Fruit fly (Drosophila melanogaster) whole organism, embryonic: ENCODE results near the gene Ubc6.

ENCODE experiments used
- Awh ChIP-seq: fragments of 200-800 bp; sonication (Bioruptor generic); IDR thresholded peaks from 2 replicates; pipeline ENCODE4, ENCODE4 v1.3.6; 2022; ENCODE audit warnings: missing biosample characterization, missing genetic modification characterization
- B-H1 ChIP-seq: fragments of 200-800 bp; sonication (Bioruptor generic); IDR thresholded peaks from 3 replicates; pipeline ENCODE4 v1.3.6; 2022; ENCODE audit warnings: missing biosample characterization, missing genetic modification characterization
- CG10147 ChIP-seq: fragments of 200-800 bp; sonication (Bioruptor generic); optimal IDR thresholded peaks from 2 replicates; lab custom pipeline; 2019; ENCODE audit warnings: missing biosample characterization, mild to moderate bottlenecking, missing genetic modification characterization, moderate library complexity
- CG10959 ChIP-seq: fragments of 200-800 bp; sonication (Bioruptor generic); IDR thresholded peaks from 2 replicates; pipeline ENCODE4 v1.3.6; 2022; ENCODE audit warnings: missing biosample characterization, missing genetic modification characterization
- CG11504 ChIP-seq: fragments of 200-800 bp; sonication (Bioruptor generic); optimal IDR thresholded peaks from 3 replicates; lab custom pipeline; 2019; ENCODE audit warnings: missing biosample characterization, mild to moderate bottlenecking, missing genetic modification characterization, moderate library complexity
- CG11695 ChIP-seq: fragments of 200-800 bp; sonication (Bioruptor generic); IDR thresholded peaks from 3 replicates; pipeline ENCODE4 v1.3.6; 2022; ENCODE audit warnings: missing biosample characterization, missing genetic modification characterization
- CG12155 ChIP-seq: fragments of 200-800 bp; sonication (Bioruptor generic); optimal IDR thresholded peaks from 3 replicates; lab custom pipeline; 2016; ENCODE audit warnings: missing biosample characterization, missing genetic modification characterization
- CG13894 ChIP-seq: fragments of 200-800 bp; sonication (Bioruptor generic); optimal IDR thresholded peaks from 3 replicates; lab custom pipeline; 2018; ENCODE audit warnings: missing biosample characterization, mild to moderate bottlenecking, missing genetic modification characterization, moderate library complexity
- CG15479 ChIP-seq: fragments of 200-800 bp; sonication (Bioruptor generic); optimal IDR thresholded peaks from 3 replicates; lab custom pipeline; 2019; ENCODE audit warnings: missing biosample characterization, mild to moderate bottlenecking, missing genetic modification characterization, moderate library complexity
- CG16813 ChIP-seq: fragments of 200-800 bp; sonication (Bioruptor generic); IDR thresholded peaks from 3 replicates; pipeline ENCODE4 v1.3.6; 2022; ENCODE audit warnings: missing biosample characterization, missing genetic modification characterization; ENCODE audit not compliant: partially characterized antibody
- CG18476 ChIP-seq: fragments of 200-800 bp; sonication (Bioruptor generic); optimal IDR thresholded peaks from 2 replicates; lab custom pipeline; 2016; ENCODE audit warnings: missing biosample characterization, mild to moderate bottlenecking, missing genetic modification characterization
- CG18764 ChIP-seq: fragments of 200-800 bp; sonication (Bioruptor generic); optimal IDR thresholded peaks from 3 replicates; lab custom pipeline; 2016; ENCODE audit warnings: missing biosample characterization, missing genetic modification characterization
- CG30431 ChIP-seq: fragments of 200-800 bp; sonication (Bioruptor generic); optimal IDR thresholded peaks from 2 replicates; lab custom pipeline; 2017; ENCODE audit warnings: missing biosample characterization, missing genetic modification characterization
- CG32772 ChIP-seq: fragments of 200-800 bp; sonication (Bioruptor generic); IDR thresholded peaks from 2 replicates; pipeline ENCODE4 v1.3.6; 2022; ENCODE audit warnings: missing biosample characterization, missing genetic modification characterization
- CG4707 ChIP-seq: fragments of 200-800 bp; sonication (Bioruptor generic); optimal IDR thresholded peaks from 2 replicates; lab custom pipeline; 2018; ENCODE audit warnings: missing biosample characterization, mild to moderate bottlenecking, missing genetic modification characterization, moderate library complexity
- CG6175 ChIP-seq: fragments of 200-800 bp; sonication (Bioruptor generic); IDR thresholded peaks from 3 replicates; pipeline ENCODE4 v1.3.6; 2022; ENCODE audit warnings: missing biosample characterization, missing genetic modification characterization
- CG6791 ChIP-seq: fragments of 200-800 bp; sonication (Bioruptor generic); IDR thresholded peaks from 3 replicates; pipeline ENCODE4 v1.3.6; 2022; ENCODE audit warnings: missing biosample characterization, missing genetic modification characterization; ENCODE audit not compliant: partially characterized antibody
- Deaf1 ChIP-seq: fragments of 200-800 bp; optimal IDR thresholded peaks from 3 replicates; lab custom pipeline; 2019; ENCODE audit warnings: missing biosample characterization, mild to moderate bottlenecking, missing genetic modification characterization, moderate library complexity
- Dll ChIP-seq: fragments of 200-800 bp; sonication (Bioruptor generic); IDR thresholded peaks from 4 replicates; pipeline ENCODE4 v1.3.6; 2022; ENCODE audit warnings: missing biosample characterization, missing genetic modification characterization; ENCODE audit not compliant: partially characterized antibody
- ERR ChIP-seq: fragments of 200-800 bp; sonication (Bioruptor generic); optimal IDR thresholded peaks from 2 replicates; lab custom pipeline; 2016; ENCODE audit warnings: missing biosample characterization, missing genetic modification characterization
- Hey ChIP-seq: fragments of 200-800 bp; sonication (Bioruptor generic); optimal IDR thresholded peaks from 3 replicates; lab custom pipeline; 2018; ENCODE audit warnings: missing biosample characterization, mild to moderate bottlenecking, missing genetic modification characterization
- Oli ChIP-seq: fragments of 200-800 bp; sonication (Bioruptor generic); optimal IDR thresholded peaks from 2 replicates; lab custom pipeline; 2018; ENCODE audit warnings: missing biosample characterization, mild to moderate bottlenecking, missing genetic modification characterization, moderate library complexity
- Sry-δ ChIP-seq: fragments of 200-800 bp; sonication (Bioruptor generic); optimal IDR thresholded peaks from 2 replicates; lab custom pipeline; 2016; ENCODE audit warnings: missing biosample characterization, missing genetic modification characterization
- abd-A ChIP-seq: fragments of 200-800 bp; sonication (Bioruptor generic); optimal IDR thresholded peaks from 3 replicates; lab custom pipeline; 2019; ENCODE audit warnings: missing biosample characterization, mild to moderate bottlenecking, missing genetic modification characterization, moderate library complexity
- br ChIP-seq: fragments of >200 bp; optimal IDR thresholded peaks from 2 replicates; lab custom pipeline; 2017
- crol ChIP-seq: fragments of 200-800 bp; sonication (Bioruptor generic); IDR thresholded peaks from 2 replicates; pipeline ENCODE4 v1.3.6; 2022; ENCODE audit warnings: missing biosample characterization, missing genetic modification characterization
- da ChIP-seq: fragments of 200-800 bp; sonication (Bioruptor generic); optimal IDR thresholded peaks from 2 replicates; lab custom pipeline; 2016; ENCODE audit warnings: missing biosample characterization, missing genetic modification characterization
- dati ChIP-seq: fragments of 200-800 bp; sonication (Bioruptor generic); IDR thresholded peaks from 2 replicates; pipeline ENCODE4 v1.3.6; 2022; ENCODE audit warnings: missing biosample characterization, missing genetic modification characterization
- fu2 ChIP-seq: fragments of 200-800 bp; sonication (Bioruptor generic); optimal IDR thresholded peaks from 2 replicates; lab custom pipeline; 2016; ENCODE audit warnings: missing biosample characterization, missing genetic modification characterization
- grau ChIP-seq: fragments of 200-800 bp; optimal IDR thresholded peaks from 3 replicates; lab custom pipeline; 2019; ENCODE audit warnings: missing biosample characterization, mild to moderate bottlenecking, missing genetic modification characterization, moderate library complexity
- grn ChIP-seq: fragments of 200-800 bp; sonication (Bioruptor generic); optimal IDR thresholded peaks from 3 replicates; lab custom pipeline; 2017; ENCODE audit warnings: missing biosample characterization, missing genetic modification characterization
- gsb-n ChIP-seq: fragments of 200-800 bp; sonication (Bioruptor generic); optimal IDR thresholded peaks from 3 replicates; lab custom pipeline; 2018; ENCODE audit warnings: missing biosample characterization, mild to moderate bottlenecking, missing genetic modification characterization
- gt ChIP-seq: fragments of 200-800 bp; sonication (Bioruptor generic); IDR thresholded peaks from 2 replicates; pipeline ENCODE4 v1.3.6; 2022; ENCODE audit warnings: missing biosample characterization, missing genetic modification characterization
- hth ChIP-seq: fragments of >200 bp; optimal IDR thresholded peaks from 2 replicates; lab custom pipeline; 2017; ENCODE audit warnings: inconsistent platforms
- luna ChIP-seq: fragments of 200-800 bp; sonication (Bioruptor generic); optimal IDR thresholded peaks from 2 replicates; lab custom pipeline; 2016; ENCODE audit warnings: missing biosample characterization, missing genetic modification characterization
- nerfin-1 ChIP-seq: fragments of 200-800 bp; sonication (Bioruptor generic); optimal IDR thresholded peaks from 3 replicates; lab custom pipeline; 2019; ENCODE audit warnings: missing biosample characterization, mild to moderate bottlenecking, missing genetic modification characterization, moderate library complexity
- nerfin-2 ChIP-seq: fragments of 200-800 bp; sonication (Bioruptor generic); IDR thresholded peaks from 2 replicates; pipeline ENCODE4 v1.3.6; 2022; ENCODE audit warnings: missing biosample characterization, missing genetic modification characterization; ENCODE audit not compliant: partially characterized antibody
- onecut ChIP-seq: fragments of 200-800 bp; sonication (Bioruptor generic); IDR thresholded peaks from 2 replicates; pipeline ENCODE4 v1.3.6; 2022; ENCODE audit warnings: missing biosample characterization, missing genetic modification characterization
- pan ChIP-seq, 4 experiments: fragments of >200 bp in 3 of 4; fragments of 200-800 bp in 1 of 4; sonication (Bioruptor generic) in 1 of 4; optimal IDR thresholded peaks in 3 of 4; IDR thresholded peaks in 1 of 4; 2 replicates each; pipeline versions ENCODE4 v1.3.6 to Lab custom; 2017 to 2022; ENCODE audit warnings: missing biosample characterization in 2 of 4, missing genetic modification characterization in 2 of 4, mixed read lengths in 1 of 4
- pho ChIP-seq: fragments of 200-800 bp; sonication (Bioruptor generic); optimal IDR thresholded peaks from 2 replicates; lab custom pipeline; 2016; ENCODE audit warnings: missing biosample characterization, missing genetic modification characterization
- pita ChIP-seq: fragments of 200-800 bp; sonication (Bioruptor generic); optimal IDR thresholded peaks from 2 replicates; lab custom pipeline; 2017; ENCODE audit warnings: missing biosample characterization, mild to moderate bottlenecking, missing genetic modification characterization
- pros ChIP-seq: fragments of 200-800 bp; sonication (Bioruptor generic); optimal IDR thresholded peaks from 3 replicates; lab custom pipeline; 2019; ENCODE audit warnings: missing biosample characterization, mild to moderate bottlenecking, missing genetic modification characterization, moderate library complexity
- pzg ChIP-seq: fragments of 200-800 bp; sonication (Bioruptor generic); optimal IDR thresholded peaks from 3 replicates; lab custom pipeline; 2018; ENCODE audit warnings: missing biosample characterization, mild to moderate bottlenecking, missing genetic modification characterization, moderate library complexity
- schlank ChIP-seq: fragments of 200-800 bp; sonication (Bioruptor generic); optimal IDR thresholded peaks from 2 replicates; lab custom pipeline; 2018; ENCODE audit warnings: missing biosample characterization, mild to moderate bottlenecking, missing genetic modification characterization
- slou ChIP-seq: fragments of 200-800 bp; sonication (Bioruptor generic); optimal IDR thresholded peaks from 3 replicates; lab custom pipeline; 2016; ENCODE audit warnings: missing biosample characterization, missing genetic modification characterization
- tgo ChIP-seq: fragments of 200-800 bp; sonication (Bioruptor generic); IDR thresholded peaks from 3 replicates; pipeline ENCODE4 v1.3.6; 2022; ENCODE audit warnings: missing biosample characterization, missing genetic modification characterization
- twi ChIP-seq: fragments of 200-800 bp; optimal IDR thresholded peaks from 2 replicates; lab custom pipeline; 2019; ENCODE audit warnings: missing biosample characterization, mild to moderate bottlenecking, missing genetic modification characterization, moderate library complexity
- z ChIP-seq: fragments of 200-800 bp; sonication (Bioruptor generic); IDR thresholded peaks from 3 replicates; pipeline ENCODE4 v1.3.6; 2022; ENCODE audit warnings: missing biosample characterization, missing genetic modification characterization
- zen ChIP-seq: fragments of 200-800 bp; sonication (Bioruptor generic); optimal IDR thresholded peaks from 3 replicates; lab custom pipeline; 2018; ENCODE audit warnings: missing biosample characterization, mild to moderate bottlenecking, missing genetic modification characterization, moderate library complexity
- zfh2 ChIP-seq: fragments of 200-800 bp; sonication (Bioruptor generic); optimal IDR thresholded peaks from 2 replicates; lab custom pipeline; 2016; ENCODE audit warnings: missing biosample characterization, missing genetic modification characterization

Gene Ubc6

dm6 chr3R:4980069-4980797 lies 27.8 kb upstream of the Ubc6 start (continued):
- TF ChIP-seq grau (no peak), tgo (GFP tag; lab: Robert Waterston, UW) (no peak), schlank (tag; lab: Kevin White, UChicago) (no peak), CG6175 (GFP tag; lab: Robert Waterston, UW) (no peak), CG11504 (tag; lab: Kevin White, UChicago) (no peak), CG4707 (no peak), twi (tag; lab: Kevin White, UChicago) (peak; percentile 44), Dll (GFP tag; lab: Robert Waterston, UW) (no peak), zfh2 (GFP tag; lab: Kevin White, UChicago) (no peak), CG13894 (tag; lab: Kevin White, UChicago) (peak; percentile 34), onecut (GFP tag; lab: Robert Waterston, UW) (peak; percentile 61), nerfin-1 (peak; percentile 24), CG10147 (no peak), slou (GFP tag; lab: Kevin White, UChicago) (no peak), CG11695 (GFP tag; lab: Robert Waterston, UW) (no peak), CG30431 (GFP tag; lab: Kevin White, UChicago) (no peak), CG6791 (GFP tag; lab: Robert Waterston, UW) (no peak), CG16813 (GFP tag; lab: Robert Waterston, UW) (no peak), pros (GFP tag; lab: Kevin White, UChicago) (peak; percentile 89), da (no peak), CG10959 (GFP tag; lab: Robert Waterston, UW) (no peak), pzg (GFP tag; lab: Kevin White, UChicago) (no peak), CG12155 (GFP tag; lab: Kevin White, UChicago) (no peak), CG18764 (GFP tag; lab: Kevin White, UChicago) (no peak), Awh (peak; percentile 18; the same call in 1 of the 2 replicates), crol (GFP tag; lab: Robert Waterston, UW) (peak; percentile 53; the same call in 1 of the 2 replicates), CG15479 (GFP tag; lab: Kevin White, UChicago) (peak; percentile 8), gsb-n (tag; lab: Kevin White, UChicago) (peak; percentile 62), Hey (peak; percentile 26), fu2 (GFP tag; lab: Kevin White, UChicago) (no peak), CG32772 (GFP tag; lab: Robert Waterston, UW) (no peak), luna (no peak), dati (GFP tag; lab: Robert Waterston, UW) (no peak), z (GFP tag; lab: Robert Waterston, UW) (0 out of 3 replicates have a peak, but pooled peaks have one; percentile 20), gt (GFP tag; lab: Robert Waterston, UW) (no peak), Deaf1 (peak; percentile 46), zen (tag; lab: Kevin White, UChicago) (peak; percentile 34), Sry-δ (no peak), pho (GFP tag; lab: Kevin White, UChicago) (no peak), Oli (tag; lab: Kevin White, UChicago) (peak; percentile 12), ERR (GFP tag; lab: Kevin White, UChicago) (no peak), pan (optimal IDR thresholded peaks at IDR 0.05; lab: Kevin White, UChicago) (no peak), pan (GFP tag; optimal IDR thresholded peaks at IDR 0.05 in 1 of 2, IDR thresholded peaks at IDR 0.05 in 1 of 2) (no peak), pita (GFP tag; lab: Kevin White, UChicago) (no peak), abd-A (tag; lab: Kevin White, UChicago) (peak; percentile 58), CG18476 (GFP tag; lab: Kevin White, UChicago) (peak; percentile 93), nerfin-2 (GFP tag; lab: Robert Waterston, UW) (no peak), hth (lab: Kevin White, UChicago) (no peak), grn (GFP tag; lab: Kevin White, UChicago) (peak; percentile 36), B-H1 (GFP tag; lab: Robert Waterston, UW) (no peak), br (lab: Kevin White, UChicago) (no peak)
